Fruit fly (Drosophila melanogaster) whole organism, embryonic: Measurements from ENCODE around the gene mTTF.
A peak's percentile ranks its signal among the peaks of the same experiment; 100 is the strongest.

Experiments used
- BtbVII ChIP-seq: fragments of 200-800 bp; sonication (Bioruptor generic); optimal IDR thresholded peaks from 3 replicates; lab custom pipeline; 2017; ENCODE audit warnings: missing biosample characterization, mild to moderate bottlenecking, missing genetic modification characterization
- CG33213 ChIP-seq: fragments of 200-800 bp; sonication (Bioruptor generic); optimal IDR thresholded peaks from 3 replicates; lab custom pipeline; 2016; ENCODE audit warnings: missing biosample characterization, missing genetic modification characterization
- CG9876 ChIP-seq: fragments of 200-800 bp; sonication (Bioruptor generic); optimal IDR thresholded peaks from 2 replicates; lab custom pipeline; 2016; ENCODE audit warnings: missing biosample characterization, missing genetic modification characterization
- Fer3 ChIP-seq: fragments of 200-800 bp; sonication (Bioruptor generic); optimal IDR thresholded peaks from 2 replicates; lab custom pipeline; 2018; ENCODE audit warnings: missing biosample characterization, mild to moderate bottlenecking, missing genetic modification characterization, moderate library complexity
- HLH4C ChIP-seq: fragments of 200-800 bp; sonication (Bioruptor generic); IDR thresholded peaks from 3 replicates; pipeline ENCODE4 v1.3.6; 2022; ENCODE audit warnings: missing biosample characterization, missing genetic modification characterization; ENCODE audit not compliant: partially characterized antibody
- ab ChIP-seq: fragments of 200-800 bp; sonication (Bioruptor generic); optimal IDR thresholded peaks from 2 replicates; lab custom pipeline; 2016; ENCODE audit warnings: missing biosample characterization, missing genetic modification characterization
- salm ChIP-seq: fragments of 200-800 bp; sonication (Bioruptor generic); optimal IDR thresholded peaks from 2 replicates; lab custom pipeline; 2018; ENCODE audit warnings: missing biosample characterization, mild to moderate bottlenecking, missing genetic modification characterization
- tio ChIP-seq: fragments of 200-800 bp; sonication (Bioruptor generic); optimal IDR thresholded peaks from 2 replicates; lab custom pipeline; 2017; ENCODE audit warnings: missing biosample characterization, missing genetic modification characterization, inconsistent platforms

mTTF gene

dm6 chr2L:14300718-14301361, 47.8 kb downstream of the mTTF start (continued):
- TF ChIP-seq tio (GFP tag; lab: Kevin White, UChicago) (no peak), ab (GFP tag; lab: Kevin White, UChicago) (no peak), CG33213 (GFP tag; lab: Kevin White, UChicago) (no peak), salm (tag; lab: Kevin White, UChicago) (no peak), Fer3 (tag; lab: Kevin White, UChicago) (no peak), HLH4C (GFP tag; lab: Robert Waterston, UW) (0 out of 3 replicates have a peak, but pooled peaks have one; percentile 37), BtbVII (GFP tag; lab: Kevin White, UChicago) (no peak), CG9876 (no peak)
- TF ChIP-seq, all 482 proteins: peak for 19
